Worm (Caenorhabditis elegans): ENCODE results near the gene D2085.7.

ce11 chrII:8600165-8600564, 41.0 kb upstream of the D2085.7 start, which contains the start of gene pigg-1:
- TF ChIP-seq ceh-82 (tag; optimal IDR thresholded peaks at IDR 0.05) (no peak), snpc-4 (tag; optimal IDR thresholded peaks at IDR 0.05) (no peak)
